Worm (Caenorhabditis elegans) whole organism, young adult: ENCODE results near the gene W01F3.2.

Experiments
- ama-1 ChIP-seq, 3 experiments: fragments of 150-350 bp in 1 of 3; sonication (generic microtip) in 2 of 3; optimal IDR thresholded peaks; 2 replicates each; lab custom pipeline; 2014 to 2018; ENCODE audit warnings: missing biosample characterization in 2 of 3, missing genetic modification characterization in 2 of 3, missing genetic modification reagents in 2 of 3
- attf-3 ChIP-seq: fragments of 200-800 bp; sonication (Bioruptor generic); conservative IDR thresholded peaks from 2 replicates; pipeline ENCODE4 v1.3.6; 2022; ENCODE audit warnings: missing genetic modification reagents, missing genetic modification characterization, missing compliant biosample characterization
- nhr-80 ChIP-seq: sonication (generic microtip); optimal IDR thresholded peaks from 2 replicates; lab custom pipeline; 2016; ENCODE audit warnings: missing genetic modification characterization, missing compliant biosample characterization
- snpc-4 ChIP-seq, 5 experiments: fragments of 150-350 bp in 1 of 5; sonication (generic microtip) in 4 of 5; optimal IDR thresholded peaks; 2 replicates each; lab custom pipeline; 2014 to 2018; ENCODE audit warnings: missing genetic modification characterization in 5 of 5, missing biosample characterization in 3 of 5, antibody characterized with exemption in 2 of 5, mild to moderate bottlenecking in 2 of 5, missing compliant biosample characterization in 2 of 5, missing genotype in 2 of 5, moderate library complexity in 2 of 5, missing genetic modification reagents in 1 of 5

DNA sequence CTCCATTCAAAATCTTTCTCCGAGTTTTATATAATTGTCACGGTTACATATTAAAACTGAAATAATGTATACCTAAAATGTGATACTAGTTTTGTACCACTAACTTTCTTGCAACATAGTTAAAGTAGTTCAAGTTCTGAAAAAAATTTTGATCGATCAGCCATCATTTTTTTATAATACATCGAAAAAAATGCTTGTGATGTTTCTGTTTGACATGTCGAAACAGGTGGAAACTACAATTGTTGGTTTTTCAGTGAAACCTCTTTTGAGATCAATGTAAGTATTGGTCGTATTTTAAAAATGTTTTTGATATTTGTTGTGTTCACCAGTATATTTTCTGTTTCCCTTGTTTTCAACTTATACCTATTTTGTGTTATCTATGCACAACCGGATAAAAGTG, 20.8 kb upstream of the W01F3.2 start, which contains the start of gene srxa-14:
- TF ChIP-seq attf-3: no peak
- no peak for TF ChIP-seq snpc-4 (GFP tag; optimal IDR thresholded peaks at IDR 0.05; lab: Kevin White, UChicago)
- TF ChIP-seq snpc-4 (tag; optimal IDR thresholded peaks at IDR 0.05; lab: Kevin White, UChicago): no peak
- TF ChIP-seq ama-1 (optimal IDR thresholded peaks at IDR 0.05; lab: Kevin White, UChicago): no peak
- no peak for TF ChIP-seq ama-1 (GFP tag; optimal IDR thresholded peaks at IDR 0.05; lab: Kevin White, UChicago)
- no peak for TF ChIP-seq nhr-80
